Fruit fly (Drosophila melanogaster): ENCODE measurements around the gene RYa-R.

RYa-R gene

dm6 chr3R:26960496-26960895 lies 36.3 kb upstream of the RYa-R start (continued):
- TF ChIP-seq Hsf (GFP tag; optimal IDR thresholded peaks at IDR 0.05) (no peak), eyg (GFP tag; optimal IDR thresholded peaks at IDR 0.05) (no peak), CG15601 (tag; optimal IDR thresholded peaks at IDR 0.05) (no peak), Meics (GFP tag; optimal IDR thresholded peaks at IDR 0.05) (no peak), Ada2b (GFP tag; IDR thresholded peaks at IDR 0.05) (no peak), CG2712 (tag; optimal IDR thresholded peaks at IDR 0.05) (no peak), CG16863 (GFP tag; optimal IDR thresholded peaks at IDR 0.05) (no peak), Elba2 (GFP tag; optimal IDR thresholded peaks at IDR 0.05) (no peak), pb (GFP tag; optimal IDR thresholded peaks at IDR 0.05) (no peak), CG17829 (tag; optimal IDR thresholded peaks at IDR 0.05) (no peak), Mes4 (GFP tag; optimal IDR thresholded peaks at IDR 0.05) (no peak), BtbVII (GFP tag; optimal IDR thresholded peaks at IDR 0.05) (no peak), cg (GFP tag; optimal IDR thresholded peaks at IDR 0.05) (no peak), schlank (tag; optimal IDR thresholded peaks at IDR 0.05) (no peak), gce (GFP tag; IDR thresholded peaks at IDR 0.05) (peak; percentile 72; the same call in 1 of the 3 replicates), Nf-YC (tag; optimal IDR thresholded peaks at IDR 0.05) (peak; percentile 21), pum (GFP tag; optimal IDR thresholded peaks at IDR 0.05) (no peak), sug (tag; optimal IDR thresholded peaks at IDR 0.05) (no peak), CG14014 (GFP tag; IDR thresholded peaks at IDR 0.05) (peak; percentile 22; the same call in 1 of the 2 replicates), CG16779 (GFP tag; IDR thresholded peaks at IDR 0.05) (peak; percentile 66; the same call in 1 of the 2 replicates), CG11398 (GFP tag; optimal IDR thresholded peaks at IDR 0.05) (no peak), maf-S (GFP tag; optimal IDR thresholded peaks at IDR 0.05) (no peak), ftz-f1 (GFP tag; optimal IDR thresholded peaks at IDR 0.05) (no peak), Taf1 (GFP tag; IDR thresholded peaks at IDR 0.05) (no peak), CG10654 (GFP tag; optimal IDR thresholded peaks at IDR 0.05) (no peak), NK7.1 (GFP tag; optimal IDR thresholded peaks at IDR 0.05) (no peak), phol (tag; optimal IDR thresholded peaks at IDR 0.05) (no peak), CG18619 (GFP tag; optimal IDR thresholded peaks at IDR 0.05) (no peak), Dll (GFP tag; IDR thresholded peaks at IDR 0.05; ENCODE audit: partially characterized antibody) (no peak), Ets65A (GFP tag) (peak; percentile 81), so (GFP tag; IDR thresholded peaks at IDR 0.05) (no peak), toy (GFP tag; IDR thresholded peaks at IDR 0.05) (peak; percentile 46; the same call in 1 of the 2 replicates), da (GFP tag; optimal IDR thresholded peaks at IDR 0.05) (no peak), pros (GFP tag; optimal IDR thresholded peaks at IDR 0.05) (no peak), Lim3 (GFP tag; IDR thresholded peaks at IDR 0.05) (no peak), Lpt (GFP tag; optimal IDR thresholded peaks at IDR 0.05) (no peak), CG12659 (GFP tag; optimal IDR thresholded peaks at IDR 0.05) (no peak), Dfd (GFP tag; optimal IDR thresholded peaks at IDR 0.05) (no peak), nerfin-2 (GFP tag; IDR thresholded peaks at IDR 0.05; ENCODE audit: partially characterized antibody) (no peak), Fer1 (GFP tag; optimal IDR thresholded peaks at IDR 0.05) (peak; percentile 27), CG13624 (GFP tag; optimal IDR thresholded peaks at IDR 0.05) (no peak), ssp (GFP tag; IDR thresholded peaks at IDR 0.05) (no peak), sens (GFP tag) (no peak), oc (tag; optimal IDR thresholded peaks at IDR 0.05) (no peak), yki (optimal IDR thresholded peaks at IDR 0.05) (no peak), CG15514 (GFP tag; optimal IDR thresholded peaks at IDR 0.05) (peak; percentile 16), CG14441 (GFP tag; IDR thresholded peaks at IDR 0.05) (0 out of 2 replicates have a peak, but pooled peaks have one; percentile 7), Hmx (GFP tag; optimal IDR thresholded peaks at IDR 0.05) (no peak), CG33557 (GFP tag; optimal IDR thresholded peaks at IDR 0.05) (no peak), caup (GFP tag; optimal IDR thresholded peaks at IDR 0.05; ENCODE audit: severe bottlenecking) (no peak), CG31224 (GFP tag; IDR thresholded peaks at IDR 0.05) (no peak), Mrtf (GFP tag; IDR thresholded peaks at IDR 0.05) (no peak), Dp (GFP tag; optimal IDR thresholded peaks at IDR 0.05) (no peak)

Measured in whole organism, embryonic.